Fruit fly (Drosophila melanogaster) whole organism, embryonic: Measurements from ENCODE around the gene CG43610.
A peak's percentile ranks its signal among the peaks of the same experiment; 100 is the strongest.

Source experiments
- Antp ChIP-seq: fragments of 200-800 bp; sonication (Bioruptor generic); optimal IDR thresholded peaks from 3 replicates; lab custom pipeline; 2016; ENCODE audit warnings: missing biosample characterization, missing genetic modification characterization
- BEAF-32 ChIP-seq: fragments of 200-800 bp; sonication (Bioruptor generic); optimal IDR thresholded peaks from 3 replicates; lab custom pipeline; 2017; ENCODE audit warnings: missing biosample characterization, missing genetic modification characterization, mild to moderate bottlenecking, moderate library complexity, missing genetic modification reagents
- CG10147 ChIP-seq: fragments of 200-800 bp; sonication (Bioruptor generic); optimal IDR thresholded peaks from 2 replicates; lab custom pipeline; 2019; ENCODE audit warnings: missing biosample characterization, mild to moderate bottlenecking, missing genetic modification characterization, moderate library complexity
- CG10267 ChIP-seq: fragments of 200-800 bp; sonication (Bioruptor generic); optimal IDR thresholded peaks from 2 replicates; lab custom pipeline; 2018; ENCODE audit warnings: missing biosample characterization, mild to moderate bottlenecking, missing genetic modification characterization, moderate library complexity
- CG10462 ChIP-seq: fragments of 200-800 bp; sonication (Bioruptor generic); optimal IDR thresholded peaks from 2 replicates; lab custom pipeline; 2016; ENCODE audit warnings: missing biosample characterization, missing genetic modification characterization
- CG11398 ChIP-seq: fragments of 200-800 bp; sonication (Bioruptor generic); optimal IDR thresholded peaks from 2 replicates; lab custom pipeline; 2016; ENCODE audit warnings: missing biosample characterization, missing genetic modification characterization
- CG13287 ChIP-seq: fragments of 200-800 bp; sonication (Bioruptor generic); IDR thresholded peaks from 2 replicates; pipeline ENCODE4 v1.3.6; 2022; ENCODE audit warnings: missing biosample characterization, missing genetic modification characterization; ENCODE audit not compliant: partially characterized antibody
- CG14050 ChIP-seq: fragments of 200-800 bp; sonication (Bioruptor generic); IDR thresholded peaks from 3 replicates; pipeline ENCODE4 v1.3.6; 2022; ENCODE audit warnings: missing biosample characterization, missing genetic modification characterization
- CG17568 ChIP-seq: fragments of 200-800 bp; sonication (Bioruptor generic); optimal IDR thresholded peaks from 2 replicates; lab custom pipeline; 2018; ENCODE audit warnings: missing biosample characterization, mild to moderate bottlenecking, missing genetic modification characterization, moderate library complexity
- CG18262 ChIP-seq: fragments of 200-800 bp; optimal IDR thresholded peaks from 3 replicates; lab custom pipeline; 2019; ENCODE audit warnings: missing biosample characterization, mild to moderate bottlenecking, missing genetic modification characterization, moderate library complexity
- CG18476 ChIP-seq: fragments of 200-800 bp; sonication (Bioruptor generic); optimal IDR thresholded peaks from 2 replicates; lab custom pipeline; 2016; ENCODE audit warnings: missing biosample characterization, mild to moderate bottlenecking, missing genetic modification characterization
- CG18619 ChIP-seq: fragments of 200-800 bp; sonication (Bioruptor generic); optimal IDR thresholded peaks from 3 replicates; lab custom pipeline; 2017; ENCODE audit warnings: missing biosample characterization, mild to moderate bottlenecking, missing genetic modification characterization
- CG2712 ChIP-seq: fragments of 200-800 bp; optimal IDR thresholded peaks from 3 replicates; lab custom pipeline; 2019; ENCODE audit warnings: missing biosample characterization, mild to moderate bottlenecking, missing genetic modification characterization, moderate library complexity
- CG31388 ChIP-seq: fragments of 200-800 bp; sonication (Bioruptor generic); optimal IDR thresholded peaks from 2 replicates; lab custom pipeline; 2016; ENCODE audit warnings: missing biosample characterization, missing genetic modification characterization
- CG31441 ChIP-seq: fragments of 200-800 bp; sonication (Bioruptor generic); IDR thresholded peaks from 2 replicates; pipeline ENCODE4 v1.3.6; 2022; ENCODE audit warnings: missing biosample characterization, missing genetic modification characterization
- CG32772 ChIP-seq: fragments of 200-800 bp; sonication (Bioruptor generic); IDR thresholded peaks from 2 replicates; pipeline ENCODE4 v1.3.6; 2022; ENCODE audit warnings: missing biosample characterization, missing genetic modification characterization
- CG34376 ChIP-seq: fragments of 200-800 bp; sonication (Bioruptor generic); optimal IDR thresholded peaks from 2 replicates; lab custom pipeline; 2018; ENCODE audit warnings: missing biosample characterization, mild to moderate bottlenecking, missing genetic modification characterization
- CG4820 ChIP-seq: fragments of 200-800 bp; sonication (Bioruptor generic); optimal IDR thresholded peaks from 3 replicates; lab custom pipeline; 2016; ENCODE audit warnings: missing biosample characterization, missing genetic modification characterization
- CG8388 ChIP-seq: fragments of 200-800 bp; sonication (Bioruptor generic); optimal IDR thresholded peaks from 2 replicates; lab custom pipeline; 2019; ENCODE audit warnings: missing biosample characterization, mild to moderate bottlenecking, missing genetic modification characterization, moderate library complexity
- CG9215 ChIP-seq: fragments of 200-800 bp; sonication (Bioruptor generic); IDR thresholded peaks from 2 replicates; pipeline ENCODE4 v1.3.6; 2022; ENCODE audit warnings: missing biosample characterization, missing genetic modification characterization
- Dip3 ChIP-seq: fragments of 200-800 bp; sonication (Bioruptor generic); optimal IDR thresholded peaks from 3 replicates; lab custom pipeline; 2016; ENCODE audit warnings: missing biosample characterization, missing genetic modification characterization
- Dref ChIP-seq: fragments of 200-800 bp; sonication (Bioruptor generic); IDR thresholded peaks from 2 replicates; pipeline ENCODE4 v1.3.6; 2022; ENCODE audit warnings: missing biosample characterization, missing genetic modification characterization
- Drgx ChIP-seq: fragments of 200-800 bp; sonication (Bioruptor generic); IDR thresholded peaks from 2 replicates; pipeline ENCODE4 v1.3.6; 2022; ENCODE audit warnings: missing biosample characterization, missing genetic modification characterization
- ERR ChIP-seq: fragments of 200-800 bp; sonication (Bioruptor generic); optimal IDR thresholded peaks from 2 replicates; lab custom pipeline; 2016; ENCODE audit warnings: missing biosample characterization, missing genetic modification characterization
- GATAe ChIP-seq: fragments of 200-800 bp; sonication (Bioruptor generic); conservative IDR thresholded peaks from 2 replicates; pipeline ENCODE4 v1.3.6; 2022; ENCODE audit warnings: missing biosample characterization, missing genetic modification characterization
- Gsc ChIP-seq: fragments of 200-800 bp; sonication (Bioruptor generic); IDR thresholded peaks from 2 replicates; pipeline ENCODE4 v1.3.6; 2022; ENCODE audit warnings: missing biosample characterization, missing genetic modification characterization
- HLH3B ChIP-seq: fragments of 200-800 bp; sonication (Bioruptor generic); IDR thresholded peaks from 2 replicates; pipeline ENCODE4 v1.3.6; 2022; ENCODE audit warnings: missing biosample characterization, missing genetic modification characterization
- Lhr ChIP-seq: fragments of 200-800 bp; sonication (Bioruptor generic); optimal IDR thresholded peaks from 3 replicates; lab custom pipeline; 2017; ENCODE audit warnings: mild to moderate bottlenecking, missing biosample characterization, missing genetic modification reagents, missing genetic modification characterization
- MESR4 ChIP-seq: fragments of 200-800 bp; sonication (Bioruptor generic); optimal IDR thresholded peaks from 2 replicates; lab custom pipeline; 2018; ENCODE audit warnings: missing biosample characterization, mild to moderate bottlenecking, missing genetic modification characterization, moderate library complexity
- Myb ChIP-seq: fragments of 200-800 bp; sonication (Bioruptor generic); optimal IDR thresholded peaks from 2 replicates; lab custom pipeline; 2016; ENCODE audit warnings: missing biosample characterization, missing genetic modification characterization
- Poxn ChIP-seq: fragments of 200-800 bp; sonication (Bioruptor generic); IDR thresholded peaks from 2 replicates; pipeline ENCODE4 v1.3.6; 2022; ENCODE audit warnings: missing biosample characterization, missing genetic modification characterization
- Xbp1 ChIP-seq: fragments of 200-800 bp; sonication (Bioruptor generic); optimal IDR thresholded peaks from 3 replicates; lab custom pipeline; 2016; ENCODE audit warnings: missing biosample characterization, mild to moderate bottlenecking, missing genetic modification characterization
- abd-A ChIP-seq: fragments of 200-800 bp; sonication (Bioruptor generic); optimal IDR thresholded peaks from 3 replicates; lab custom pipeline; 2019; ENCODE audit warnings: missing biosample characterization, mild to moderate bottlenecking, missing genetic modification characterization, moderate library complexity
- bbx ChIP-seq: fragments of 200-800 bp; sonication (Bioruptor generic); IDR thresholded peaks from 2 replicates; pipeline ENCODE4 v1.3.6; 2022; ENCODE audit warnings: missing biosample characterization, missing genetic modification characterization; ENCODE audit not compliant: partially characterized antibody
- chn ChIP-seq: fragments of 200-800 bp; sonication (Bioruptor generic); optimal IDR thresholded peaks from 2 replicates; lab custom pipeline; 2016; ENCODE audit warnings: missing biosample characterization, missing genetic modification characterization
- disco-r ChIP-seq: fragments of 200-800 bp; sonication (Bioruptor generic); optimal IDR thresholded peaks from 2 replicates; lab custom pipeline; 2016; ENCODE audit warnings: missing biosample characterization, missing genetic modification characterization
- dmrt11E ChIP-seq: fragments of 200-800 bp; sonication (Bioruptor generic); optimal IDR thresholded peaks from 3 replicates; lab custom pipeline; 2018; ENCODE audit warnings: missing biosample characterization, mild to moderate bottlenecking, missing genetic modification characterization, moderate library complexity
- dysf ChIP-seq: fragments of 200-800 bp; sonication (Bioruptor generic); IDR thresholded peaks from 3 replicates; pipeline ENCODE4 v1.3.6; 2022; ENCODE audit warnings: missing biosample characterization, missing genetic modification characterization
- ewg ChIP-seq: fragments of 200-800 bp; sonication (Bioruptor generic); optimal IDR thresholded peaks from 3 replicates; lab custom pipeline; 2017; ENCODE audit warnings: mild to moderate bottlenecking, missing biosample characterization, missing genetic modification reagents, missing genetic modification characterization
- fru ChIP-seq: fragments of >200 bp; optimal IDR thresholded peaks from 2 replicates; lab custom pipeline; 2017
- grn ChIP-seq: fragments of 200-800 bp; sonication (Bioruptor generic); optimal IDR thresholded peaks from 3 replicates; lab custom pipeline; 2017; ENCODE audit warnings: missing biosample characterization, missing genetic modification characterization
- gro ChIP-seq: fragments of 200-800 bp; sonication (Bioruptor generic); optimal IDR thresholded peaks from 2 replicates; lab custom pipeline; 2016; ENCODE audit warnings: missing biosample characterization, missing genetic modification characterization
- gt ChIP-seq: fragments of 200-800 bp; sonication (Bioruptor generic); IDR thresholded peaks from 2 replicates; pipeline ENCODE4 v1.3.6; 2022; ENCODE audit warnings: missing biosample characterization, missing genetic modification characterization
- hbn ChIP-seq: fragments of 200-800 bp; sonication (Bioruptor generic); IDR thresholded peaks from 2 replicates; pipeline ENCODE4 v1.3.6; 2022; ENCODE audit warnings: missing biosample characterization, missing genetic modification characterization; ENCODE audit not compliant: partially characterized antibody
- inv ChIP-seq: fragments of 200-800 bp; sonication (Bioruptor generic); IDR thresholded peaks from 2 replicates; pipeline ENCODE4 v1.3.6; 2022; ENCODE audit warnings: missing biosample characterization, missing genetic modification characterization; ENCODE audit not compliant: partially characterized antibody
- luna ChIP-seq: fragments of 200-800 bp; sonication (Bioruptor generic); optimal IDR thresholded peaks from 2 replicates; lab custom pipeline; 2016; ENCODE audit warnings: missing biosample characterization, missing genetic modification characterization
- org-1 ChIP-seq: fragments of 200-800 bp; sonication (Bioruptor generic); optimal IDR thresholded peaks from 2 replicates; lab custom pipeline; 2017; ENCODE audit warnings: missing biosample characterization, missing genetic modification characterization
- pnt ChIP-seq: fragments of 200-800 bp; sonication (Bioruptor generic); optimal IDR thresholded peaks from 3 replicates; lab custom pipeline; 2016; ENCODE audit warnings: missing biosample characterization, missing genetic modification characterization
- slbo ChIP-seq: fragments of 200-800 bp; sonication (Bioruptor generic); IDR thresholded peaks from 2 replicates; pipeline ENCODE4 v1.3.6; 2022; ENCODE audit warnings: missing biosample characterization, missing genetic modification characterization
- slou ChIP-seq: fragments of 200-800 bp; sonication (Bioruptor generic); optimal IDR thresholded peaks from 3 replicates; lab custom pipeline; 2016; ENCODE audit warnings: missing biosample characterization, missing genetic modification characterization
- stc ChIP-seq: fragments of 200-800 bp; sonication (Bioruptor generic); IDR thresholded peaks from 2 replicates; pipeline ENCODE4 v1.3.6; 2022; ENCODE audit warnings: missing biosample characterization, missing genetic modification characterization
- toy ChIP-seq: fragments of 200-800 bp; sonication (Bioruptor generic); IDR thresholded peaks from 2 replicates; pipeline ENCODE4 v1.3.6; 2022; ENCODE audit warnings: missing biosample characterization, missing genetic modification characterization

Gene CG43610

dm6 chr2L:6797408-6797807, 1.6 kb upstream of the CG43610 start (continued):
- peak; percentile 57 for TF ChIP-seq BEAF-32 (GFP tag; lab: Kevin White, UChicago)
- peak; percentile 55 for TF ChIP-seq slou
- peak; percentile 43; the same call in 1 of the 2 replicates for TF ChIP-seq bbx
- peak; percentile 54; the same call in 2 of the 3 replicates for TF ChIP-seq dysf (GFP tag; lab: Robert Waterston, UW)
- TF ChIP-seq gro (GFP tag; lab: Kevin White, UChicago) = peak; percentile 37
- peak; percentile 23 for TF ChIP-seq chn (GFP tag; lab: Kevin White, UChicago)
- TF ChIP-seq luna (GFP tag; lab: Kevin White, UChicago) = no peak
- TF ChIP-seq fru (lab: Kevin White, UChicago) = no peak
- no peak for TF ChIP-seq stc (GFP tag; lab: Robert Waterston, UW)
- TF ChIP-seq GATAe = no peak
- TF ChIP-seq ewg (GFP tag; lab: Kevin White, UChicago) = no peak
- TF ChIP-seq abd-A = no peak
- TF ChIP-seq Xbp1 (GFP tag; lab: Kevin White, UChicago) = peak; percentile 75
- TF ChIP-seq Lhr (GFP tag; lab: Kevin White, UChicago) = peak; percentile 90
- TF ChIP-seq slbo (GFP tag; lab: Robert Waterston, UW) = peak; percentile 60
- peak; percentile 25 for TF ChIP-seq dmrt11E
- no peak for TF ChIP-seq inv (GFP tag; lab: Robert Waterston, UW)
- no peak for TF ChIP-seq Poxn (GFP tag; lab: Robert Waterston, UW)
- TF ChIP-seq hbn (GFP tag; lab: Robert Waterston, UW) = no peak
- TF ChIP-seq CG31441 (GFP tag; lab: Robert Waterston, UW) = 0 out of 2 replicates have a peak, but pooled peaks have one; percentile 15
- peak; percentile 13 for TF ChIP-seq Dip3 (GFP tag; lab: Kevin White, UChicago)
- TF ChIP-seq CG31388 (GFP tag; lab: Kevin White, UChicago) = no peak
- no peak for TF ChIP-seq Drgx
- TF ChIP-seq CG18476 (GFP tag; lab: Kevin White, UChicago) = no peak
- TF ChIP-seq CG11398 = no peak
- TF ChIP-seq CG2712 (tag; lab: Kevin White, UChicago) = peak; percentile 65
- TF ChIP-seq CG4820 (GFP tag; lab: Kevin White, UChicago) = no peak
- no peak for TF ChIP-seq Antp (GFP tag; lab: Kevin White, UChicago)
- TF ChIP-seq disco-r (GFP tag; lab: Kevin White, UChicago) = peak; percentile 43
- peak; percentile 67 for TF ChIP-seq Myb (GFP tag; lab: Kevin White, UChicago)
- no peak for TF ChIP-seq org-1
- TF ChIP-seq CG13287 = peak; percentile 75
- no peak for TF ChIP-seq ERR (GFP tag; lab: Kevin White, UChicago)
- TF ChIP-seq Gsc (GFP tag; lab: Robert Waterston, UW) = no peak
- TF ChIP-seq CG10462 (GFP tag; lab: Kevin White, UChicago) = peak; percentile 1
- TF ChIP-seq CG10147 (GFP tag; lab: Kevin White, UChicago) = no peak
- TF ChIP-seq CG14050 (GFP tag; lab: Robert Waterston, UW) = no peak
- TF ChIP-seq toy = no peak
- no peak for TF ChIP-seq CG34376
- TF ChIP-seq CG18262 (tag; lab: Kevin White, UChicago) = peak; percentile 39
- TF ChIP-seq CG18619 (GFP tag; lab: Kevin White, UChicago) = peak; percentile 23
- TF ChIP-seq CG8388 (GFP tag; lab: Kevin White, UChicago) = no peak
- peak; percentile 60; the same call in 1 of the 2 replicates for TF ChIP-seq CG32772 (GFP tag; lab: Robert Waterston, UW)
- TF ChIP-seq CG17568 (GFP tag; lab: Kevin White, UChicago) = peak; percentile 1
- TF ChIP-seq grn (GFP tag; lab: Kevin White, UChicago) = no peak
- TF ChIP-seq CG10267 (tag; lab: Kevin White, UChicago) = peak; percentile 63
- TF ChIP-seq CG9215 (GFP tag; lab: Robert Waterston, UW) = no peak
- no peak for TF ChIP-seq gt (GFP tag; lab: Robert Waterston, UW)
- TF ChIP-seq pnt = peak; percentile 6
- TF ChIP-seq HLH3B (GFP tag; lab: Robert Waterston, UW) = no peak
- peak; percentile 87 for TF ChIP-seq Dref
- TF ChIP-seq MESR4 (GFP tag; lab: Kevin White, UChicago) = no peak
